Worm (Caenorhabditis elegans) whole organism, L3 larva: ENCODE data around the gene F10A3.17.

ENCODE experiments used
- aly-2 ChIP-seq: fragments of 150-350 bp; optimal IDR thresholded peaks from 2 replicates; lab custom pipeline; 2014; ENCODE audit warnings: missing biosample characterization, missing genetic modification characterization
- ceh-82 ChIP-seq: fragments of 150-350 bp; optimal IDR thresholded peaks from 2 replicates; lab custom pipeline; 2014; ENCODE audit warnings: missing biosample characterization, missing genetic modification characterization
- elt-2 ChIP-seq: sonication (generic microtip); optimal IDR thresholded peaks from 2 replicates; lab custom pipeline; 2016; ENCODE audit warnings: missing genetic modification reagents, mild to moderate bottlenecking, missing genetic modification characterization, missing compliant biosample characterization
- lsy-12 ChIP-seq: sonication (generic microtip); optimal IDR thresholded peaks from 2 replicates; lab custom pipeline; 2016; ENCODE audit warnings: mild to moderate bottlenecking, missing genetic modification characterization, missing compliant biosample characterization
- nhr-28 ChIP-seq: fragments of 150-350 bp; optimal IDR thresholded peaks from 2 replicates; lab custom pipeline; 2014; ENCODE audit warnings: missing biosample characterization, missing genetic modification characterization
- nhr-77 ChIP-seq: fragments of 150-350 bp; optimal IDR thresholded peaks from 2 replicates; lab custom pipeline; 2014; ENCODE audit warnings: missing biosample characterization, missing genetic modification characterization
- unc-62 ChIP-seq: fragments of 150-350 bp; sonication (generic microtip); optimal IDR thresholded peaks from 4 replicates; lab custom pipeline; 2014; ENCODE audit warnings: missing biosample characterization, missing genetic modification reagents, missing genetic modification characterization
- ztf-11 ChIP-seq: fragments of 150-350 bp; optimal IDR thresholded peaks from 2 replicates; lab custom pipeline; 2014; ENCODE audit warnings: missing biosample characterization, missing genetic modification characterization

DNA sequence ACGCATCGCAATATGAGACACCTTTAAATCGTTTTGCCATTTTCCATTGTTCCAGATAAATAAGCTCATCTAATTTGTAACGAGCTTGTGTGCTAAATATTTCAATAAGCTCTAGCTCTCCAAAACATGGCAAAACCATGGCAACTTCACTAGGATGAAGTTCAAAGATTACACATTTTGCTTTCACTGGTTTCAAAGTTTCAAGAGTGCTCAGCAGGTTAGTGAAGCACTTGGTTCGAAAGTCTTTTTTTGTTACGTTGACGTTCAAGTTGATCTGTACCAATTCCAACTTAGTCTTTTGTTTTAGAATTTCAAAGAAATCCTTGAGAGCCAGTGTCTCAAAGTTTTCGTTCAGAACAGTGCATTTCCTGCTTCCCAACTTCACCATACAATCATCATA is 17.1 kb downstream of the F10A3.17 start, which contains the start of gene fbxa-18:
- TF ChIP-seq nhr-28 (tag; lab: Kevin White, UChicago) = no peak
- no peak for TF ChIP-seq elt-2 (tag; lab: Kevin White, UChicago)
- no peak for TF ChIP-seq lsy-12
- TF ChIP-seq aly-2 = no peak
- no peak for TF ChIP-seq ceh-82 (tag; lab: Kevin White, UChicago)
- no peak for TF ChIP-seq nhr-77 (tag; lab: Kevin White, UChicago)
- TF ChIP-seq unc-62 (GFP tag; lab: Kevin White, UChicago) = no peak
- no peak for TF ChIP-seq ztf-11 (tag; lab: Kevin White, UChicago)
